Fruit fly (Drosophila melanogaster) whole organism, embryonic: Measurements from ENCODE around the gene CG18131.
A peak's percentile ranks its signal among the peaks of the same experiment; 100 is the strongest.

Experiments used
- Awh ChIP-seq: fragments of 200-800 bp; sonication (Bioruptor generic); IDR thresholded peaks from 2 replicates; pipeline ENCODE4, ENCODE4 v1.3.6; 2022; ENCODE audit warnings: missing biosample characterization, missing genetic modification characterization
- CG10209 ChIP-seq: fragments of 200-800 bp; sonication (Bioruptor generic); optimal IDR thresholded peaks from 3 replicates; lab custom pipeline; 2017; ENCODE audit warnings: missing biosample characterization, mild to moderate bottlenecking, missing genetic modification characterization, missing genetic modification reagents
- CG1024 ChIP-seq: fragments of 200-800 bp; sonication (Bioruptor generic); IDR thresholded peaks from 2 replicates; pipeline ENCODE4 v1.3.6; 2022; ENCODE audit warnings: missing biosample characterization, missing genetic modification characterization
- CG10321 ChIP-seq: fragments of 200-800 bp; sonication (Bioruptor generic); IDR thresholded peaks from 2 replicates; pipeline ENCODE4 v1.3.6; 2022; ENCODE audit warnings: missing biosample characterization, missing genetic modification characterization
- CG11504 ChIP-seq: fragments of 200-800 bp; sonication (Bioruptor generic); optimal IDR thresholded peaks from 3 replicates; lab custom pipeline; 2019; ENCODE audit warnings: missing biosample characterization, mild to moderate bottlenecking, missing genetic modification characterization, moderate library complexity
- CG14050 ChIP-seq: fragments of 200-800 bp; sonication (Bioruptor generic); IDR thresholded peaks from 3 replicates; pipeline ENCODE4 v1.3.6; 2022; ENCODE audit warnings: missing biosample characterization, missing genetic modification characterization
- CG14667 ChIP-seq: fragments of 200-800 bp; sonication (Bioruptor generic); IDR thresholded peaks from 2 replicates; pipeline ENCODE4 v1.3.6; 2022; ENCODE audit warnings: missing biosample characterization, missing genetic modification characterization
- CG2116 ChIP-seq: fragments of 200-800 bp; sonication (Bioruptor generic); optimal IDR thresholded peaks from 3 replicates; lab custom pipeline; 2018; ENCODE audit warnings: missing biosample characterization, mild to moderate bottlenecking, missing genetic modification characterization
- CG2199 ChIP-seq: fragments of 200-800 bp; sonication (Bioruptor generic); IDR thresholded peaks from 3 replicates; pipeline ENCODE4 v1.3.6; 2022; ENCODE audit warnings: missing biosample characterization, missing genetic modification characterization
- CG32532 ChIP-seq: fragments of 200-800 bp; sonication (Bioruptor generic); IDR thresholded peaks from 2 replicates; pipeline ENCODE4 v1.3.6; 2022; ENCODE audit warnings: missing biosample characterization, missing genetic modification characterization
- CG32767 ChIP-seq: fragments of 200-800 bp; sonication (Bioruptor generic); IDR thresholded peaks from 2 replicates; pipeline ENCODE4 v1.3.6; 2022; ENCODE audit warnings: missing biosample characterization, missing genetic modification characterization
- CG5180 ChIP-seq: fragments of 200-800 bp; sonication (Bioruptor generic); optimal IDR thresholded peaks from 3 replicates; lab custom pipeline; 2017; ENCODE audit warnings: missing biosample characterization, missing genetic modification characterization, mild to moderate bottlenecking, moderate library complexity, missing genetic modification reagents
- CG6175 ChIP-seq: fragments of 200-800 bp; sonication (Bioruptor generic); IDR thresholded peaks from 3 replicates; pipeline ENCODE4 v1.3.6; 2022; ENCODE audit warnings: missing biosample characterization, missing genetic modification characterization
- CG6654 ChIP-seq: fragments of 200-800 bp; sonication (Bioruptor generic); optimal IDR thresholded peaks from 2 replicates; lab custom pipeline; 2017; ENCODE audit warnings: missing biosample characterization, mild to moderate bottlenecking, missing genetic modification characterization
- CG7963 ChIP-seq: fragments of 200-800 bp; sonication (Bioruptor generic); IDR thresholded peaks from 3 replicates; pipeline ENCODE4 v1.3.6; 2022; ENCODE audit warnings: missing biosample characterization, missing genetic modification characterization; ENCODE audit not compliant: partially characterized antibody
- CG9609 ChIP-seq: fragments of 200-800 bp; sonication (Bioruptor generic); optimal IDR thresholded peaks from 3 replicates; lab custom pipeline; 2016; ENCODE audit warnings: missing biosample characterization, missing genetic modification characterization
- Deaf1 ChIP-seq: fragments of 200-800 bp; optimal IDR thresholded peaks from 3 replicates; lab custom pipeline; 2019; ENCODE audit warnings: missing biosample characterization, mild to moderate bottlenecking, missing genetic modification characterization, moderate library complexity
- Dek ChIP-seq: fragments of 200-800 bp; sonication (Bioruptor generic); optimal IDR thresholded peaks from 3 replicates; lab custom pipeline; 2019; ENCODE audit warnings: missing biosample characterization, mild to moderate bottlenecking, missing genetic modification characterization, moderate library complexity
- Doc2 ChIP-seq: fragments of 200-800 bp; sonication (Bioruptor generic); IDR thresholded peaks from 2 replicates; pipeline ENCODE4 v1.3.6; 2022; ENCODE audit warnings: missing biosample characterization, missing genetic modification characterization
- Med ChIP-seq: fragments of 200-800 bp; sonication (Bioruptor generic); peaks from one replicate; lab custom pipeline; 2016; ENCODE audit warnings: missing biosample characterization, missing genetic modification characterization, mild to moderate bottlenecking, inconsistent platforms, moderate library complexity
- Mrtf ChIP-seq: fragments of 200-800 bp; sonication (Bioruptor generic); IDR thresholded peaks from 3 replicates; pipeline ENCODE4 v1.3.6; 2022; ENCODE audit warnings: missing biosample characterization, missing genetic modification characterization
- Nf-YC ChIP-seq: fragments of 200-800 bp; optimal IDR thresholded peaks from 3 replicates; lab custom pipeline; 2019; ENCODE audit warnings: missing biosample characterization, mild to moderate bottlenecking, missing genetic modification characterization, moderate library complexity
- Oaz ChIP-seq: fragments of 200-800 bp; sonication (Bioruptor generic); IDR thresholded peaks from 2 replicates; pipeline ENCODE4 v1.3.6; 2022; ENCODE audit warnings: missing biosample characterization, missing genetic modification characterization
- Poxn ChIP-seq: fragments of 200-800 bp; sonication (Bioruptor generic); IDR thresholded peaks from 2 replicates; pipeline ENCODE4 v1.3.6; 2022; ENCODE audit warnings: missing biosample characterization, missing genetic modification characterization
- Xrp1 ChIP-seq: fragments of 200-800 bp; sonication (Bioruptor generic); IDR thresholded peaks from 2 replicates; pipeline ENCODE4 v1.3.6; 2022; ENCODE audit warnings: missing biosample characterization, missing genetic modification characterization
- ac ChIP-seq: fragments of 200-800 bp; sonication (Bioruptor generic); optimal IDR thresholded peaks from 3 replicates; lab custom pipeline; 2017; ENCODE audit warnings: missing biosample characterization, mild to moderate bottlenecking, missing genetic modification characterization
- ase ChIP-seq: fragments of 200-800 bp; sonication (Bioruptor generic); IDR thresholded peaks from 3 replicates; pipeline ENCODE4 v1.3.6; 2022; ENCODE audit warnings: missing biosample characterization, missing genetic modification characterization
- bsh ChIP-seq, 2 experiments: fragments of 200-800 bp; sonication (Bioruptor generic); optimal IDR thresholded peaks; 2 replicates each; lab custom pipeline; 2017 to 2018; ENCODE audit warnings: mild to moderate bottlenecking in 2 of 2, missing biosample characterization in 2 of 2, missing genetic modification characterization in 2 of 2, moderate library complexity in 1 of 2
- ci ChIP-seq: fragments of 200-800 bp; sonication (Bioruptor generic); IDR thresholded peaks from 3 replicates; pipeline ENCODE4 v1.3.6; 2022; ENCODE audit warnings: missing biosample characterization, missing genetic modification characterization
- dati ChIP-seq: fragments of 200-800 bp; sonication (Bioruptor generic); IDR thresholded peaks from 2 replicates; pipeline ENCODE4 v1.3.6; 2022; ENCODE audit warnings: missing biosample characterization, missing genetic modification characterization
- emc ChIP-seq: fragments of 200-800 bp; sonication (Bioruptor generic); optimal IDR thresholded peaks from 2 replicates; lab custom pipeline; 2016; ENCODE audit warnings: missing biosample characterization, missing genetic modification characterization
- grau ChIP-seq: fragments of 200-800 bp; optimal IDR thresholded peaks from 3 replicates; lab custom pipeline; 2019; ENCODE audit warnings: missing biosample characterization, mild to moderate bottlenecking, missing genetic modification characterization, moderate library complexity
- h ChIP-seq: fragments of >200 bp; optimal IDR thresholded peaks from 2 replicates; lab custom pipeline; 2017
- kah ChIP-seq: fragments of 200-800 bp; sonication (Bioruptor generic); optimal IDR thresholded peaks from 2 replicates; lab custom pipeline; 2018; ENCODE audit warnings: missing biosample characterization, mild to moderate bottlenecking, missing genetic modification characterization
- nom ChIP-seq: fragments of 200-800 bp; sonication (Bioruptor generic); optimal IDR thresholded peaks from 2 replicates; lab custom pipeline; 2017; ENCODE audit warnings: missing biosample characterization, missing genetic modification characterization, mild to moderate bottlenecking, moderate library complexity, missing genetic modification reagents
- pfk ChIP-seq: fragments of 200-800 bp; sonication (Bioruptor generic); optimal IDR thresholded peaks from 2 replicates; lab custom pipeline; 2018; ENCODE audit warnings: missing biosample characterization, mild to moderate bottlenecking, missing genetic modification characterization, moderate library complexity
- prd ChIP-seq, 3 experiments: fragments of >200 bp in 2 of 3; fragments of 200-800 bp in 1 of 3; sonication (Bioruptor generic) in 1 of 3; optimal IDR thresholded peaks in 2 of 3; IDR thresholded peaks in 1 of 3; 2 replicates in 2 of 3; 3 replicates in 1 of 3; pipeline versions ENCODE4 v1.3.6 to Lab custom; 2017 to 2022; ENCODE audit warnings: missing biosample characterization in 1 of 3, missing genetic modification characterization in 1 of 3
- row ChIP-seq: fragments of 200-800 bp; sonication (Bioruptor generic); IDR thresholded peaks from 3 replicates; pipeline ENCODE4 v1.3.6; 2022; ENCODE audit warnings: missing biosample characterization, missing genetic modification characterization
- scrt ChIP-seq: fragments of 200-800 bp; sonication (Bioruptor generic); optimal IDR thresholded peaks from 2 replicates; lab custom pipeline; 2018; ENCODE audit warnings: missing biosample characterization, mild to moderate bottlenecking, missing genetic modification characterization, moderate library complexity
- sens ChIP-seq: fragments of 200-800 bp; sonication (Bioruptor generic); peaks from one replicate; lab custom pipeline; 2016; ENCODE audit warnings: missing biosample characterization, missing genetic modification characterization
- slp2 ChIP-seq: fragments of 200-800 bp; sonication (Bioruptor generic); optimal IDR thresholded peaks from 2 replicates; lab custom pipeline; 2016; ENCODE audit warnings: missing biosample characterization, missing genetic modification characterization
- sna ChIP-seq: fragments of 200-800 bp; sonication (Bioruptor generic); IDR thresholded peaks from 2 replicates; pipeline ENCODE4 v1.3.6; 2022; ENCODE audit warnings: missing biosample characterization, missing genetic modification characterization; ENCODE audit not compliant: partially characterized antibody
- tin ChIP-seq: fragments of 200-800 bp; sonication (Bioruptor generic); optimal IDR thresholded peaks from 3 replicates; lab custom pipeline; 2016; ENCODE audit warnings: missing biosample characterization, missing genetic modification characterization
- zfh1 ChIP-seq: fragments of 200-800 bp; sonication (Bioruptor generic); IDR thresholded peaks from 3 replicates; pipeline ENCODE4 v1.3.6; 2022; ENCODE audit warnings: missing biosample characterization, missing genetic modification characterization

CG18131 gene

dm6 chr2L:1462136-1462535 is 38.3 kb downstream of the CG18131 start (continued):
- no peak for TF ChIP-seq Dek
- no peak for TF ChIP-seq CG32532
- peak; percentile 52 for TF ChIP-seq tin (GFP tag; lab: Kevin White, UChicago)
- TF ChIP-seq emc (GFP tag; lab: Kevin White, UChicago) = no peak
- TF ChIP-seq CG9609 (GFP tag; lab: Kevin White, UChicago) = peak; percentile 38

- TF ChIP-seq pfk (GFP tag; lab: Kevin White, UChicago) (peak; percentile 96), CG5180 (GFP tag; lab: Kevin White, UChicago) (peak; percentile 72), kah (GFP tag; lab: Kevin White, UChicago) (peak; percentile 76), scrt (GFP tag; lab: Kevin White, UChicago) (peak; percentile 94), ci (GFP tag; lab: Robert Waterston, UW) (peak; percentile 46; the same call in 1 of the 3 replicates), ase (GFP tag; lab: Robert Waterston, UW) (no peak), CG7963 (GFP tag; lab: Robert Waterston, UW) (no peak), CG11504 (tag; lab: Kevin White, UChicago) (peak; percentile 99), CG6175 (GFP tag; lab: Robert Waterston, UW) (peak; percentile 41; the same call in 1 of the 3 replicates), ac (peak; percentile 43), prd (optimal IDR thresholded peaks at IDR 0.05; lab: Kevin White, UChicago) (no peak), prd (GFP tag; IDR thresholded peaks at IDR 0.05; lab: Robert Waterston, UW) (peak; percentile 28; the same call in 1 of the 3 replicates), zfh1 (0 out of 3 replicates have a peak, but pooled peaks have one; percentile 33), CG2116 (GFP tag; lab: Kevin White, UChicago) (no peak), sna (GFP tag; lab: Robert Waterston, UW) (0 out of 2 replicates have a peak, but pooled peaks have one; percentile 26), dati (GFP tag; lab: Robert Waterston, UW) (0 out of 2 replicates have a peak, but pooled peaks have one; percentile 3), Awh (GFP tag; lab: Robert Waterston, UW) (0 out of 2 replicates have a peak, but pooled peaks have one; percentile 23), CG14050 (GFP tag; lab: Robert Waterston, UW) (no peak), Mrtf (GFP tag; lab: Robert Waterston, UW) (no peak), Med (GFP tag; lab: Kevin White, UChicago) (peak; percentile 69), h (lab: Kevin White, UChicago) (peak; percentile 39), CG6654 (GFP tag; lab: Kevin White, UChicago) (no peak), Deaf1 (tag; lab: Kevin White, UChicago) (peak; percentile 88), CG2199 (GFP tag; lab: Robert Waterston, UW) (peak; percentile 41; the same call in 1 of the 3 replicates)
These were observed 39.8 kb downstream of the CG18131 start for dm6 chr2L:1460463-1461219.

dm6 chr2L:1459344-1459743 is 41.1 kb downstream of the CG18131 start:
- TF ChIP-seq CG1024 (GFP tag; lab: Robert Waterston, UW) = no peak
- TF ChIP-seq Oaz (GFP tag; lab: Robert Waterston, UW) = no peak
- TF ChIP-seq slp2 (GFP tag; lab: Kevin White, UChicago) = no peak
- no peak for TF ChIP-seq CG32767 (GFP tag; lab: Robert Waterston, UW)
- TF ChIP-seq CG10321 (GFP tag; lab: Robert Waterston, UW) = no peak
- 0 out of 2 replicates have a peak, but pooled peaks have one; percentile 24 for TF ChIP-seq Xrp1 (GFP tag; lab: Robert Waterston, UW)
- no peak for TF ChIP-seq CG14667 (GFP tag; lab: Robert Waterston, UW)
- no peak for TF ChIP-seq CG10209 (GFP tag; lab: Kevin White, UChicago)
- no peak for TF ChIP-seq Dek
- peak; percentile 68 for TF ChIP-seq grau (tag; lab: Kevin White, UChicago)
- peak; percentile 12 for TF ChIP-seq sens (GFP tag; lab: Kevin White, UChicago)
- TF ChIP-seq Doc2 (GFP tag; lab: Robert Waterston, UW) = no peak
- no peak for TF ChIP-seq Poxn
- TF ChIP-seq Med (GFP tag; lab: Kevin White, UChicago) = peak; percentile 1
- no peak for TF ChIP-seq Nf-YC
- peak in 1 of 2 experiments; percentile 40 for TF ChIP-seq bsh (GFP tag; optimal IDR thresholded peaks at IDR 0.05; lab: Kevin White, UChicago)
- peak; percentile 25; the same call in 1 of the 3 replicates for TF ChIP-seq row
- no peak for TF ChIP-seq prd (optimal IDR thresholded peaks at IDR 0.05; lab: Kevin White, UChicago)
- peak; percentile 24; the same call in 1 of the 3 replicates for TF ChIP-seq prd (GFP tag; IDR thresholded peaks at IDR 0.05; lab: Robert Waterston, UW)
- TF ChIP-seq nom (GFP tag; lab: Kevin White, UChicago) = peak; percentile 16
